Worm (Caenorhabditis elegans): ENCODE results near the gene F21A3.4.

DNA sequence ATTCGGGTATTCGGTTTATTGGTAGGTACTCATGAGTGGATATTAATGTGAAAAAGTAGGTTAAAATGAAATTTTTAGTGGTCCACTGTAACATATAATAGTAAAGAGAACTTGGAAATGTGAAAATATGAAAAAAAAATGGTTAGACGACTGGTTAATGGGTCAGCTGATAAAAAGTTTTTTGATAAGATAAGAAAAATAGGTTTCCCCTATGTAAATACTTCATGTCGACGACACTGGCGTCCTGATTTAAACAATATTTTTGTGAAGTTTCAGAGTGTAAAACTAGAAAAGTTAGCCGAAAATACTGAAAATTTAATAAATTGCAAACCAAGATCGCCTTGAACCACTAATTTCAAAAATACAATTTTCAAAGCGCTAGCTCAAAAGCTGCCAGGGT is 3.3 kb upstream of the F21A3.4 start, which contains the start of gene F21A3.11:
- TF ChIP-seq egl-43 (GFP tag; IDR thresholded peaks at IDR 0.05), result no peak
- no peak for TF ChIP-seq madf-9 (GFP tag; conservative IDR thresholded peaks at IDR 0.05)
- TF ChIP-seq mdt-29 (GFP tag; IDR thresholded peaks at IDR 0.05), result no peak
- TF ChIP-seq ztf-11 (tag; optimal IDR thresholded peaks at IDR 0.05), result no peak
- TF ChIP-seq jun-1 (tag; optimal IDR thresholded peaks at IDR 0.05), result no peak
